Fruit fly (Drosophila melanogaster) whole organism: ENCODE results near the gene CG15043.

Experiments
- pan ChIP-seq: fragments of >200 bp; optimal IDR thresholded peaks from 2 replicates; lab custom pipeline; 2017
- psq ChIP-seq: fragments of >200 bp; optimal IDR thresholded peaks from 2 replicates; lab custom pipeline; 2017
- usp ChIP-seq: fragments of >200 bp; optimal IDR thresholded peaks from 2 replicates; lab custom pipeline; 2017; ENCODE audit warnings: missing biosample characterization, missing genetic modification characterization, mixed read lengths

dm6 chrX:18506639-18507528 lies 12.9 kb upstream of the CG15043 start:
- TF ChIP-seq psq (lab: Kevin White, UChicago), result no peak
- TF ChIP-seq usp (GFP tag; lab: Kevin White, UChicago), result no peak
- TF ChIP-seq pan (lab: Kevin White, UChicago), result no peak
